Fruit fly (Drosophila melanogaster): Measurements from ENCODE around the gene spg.

DNA sequence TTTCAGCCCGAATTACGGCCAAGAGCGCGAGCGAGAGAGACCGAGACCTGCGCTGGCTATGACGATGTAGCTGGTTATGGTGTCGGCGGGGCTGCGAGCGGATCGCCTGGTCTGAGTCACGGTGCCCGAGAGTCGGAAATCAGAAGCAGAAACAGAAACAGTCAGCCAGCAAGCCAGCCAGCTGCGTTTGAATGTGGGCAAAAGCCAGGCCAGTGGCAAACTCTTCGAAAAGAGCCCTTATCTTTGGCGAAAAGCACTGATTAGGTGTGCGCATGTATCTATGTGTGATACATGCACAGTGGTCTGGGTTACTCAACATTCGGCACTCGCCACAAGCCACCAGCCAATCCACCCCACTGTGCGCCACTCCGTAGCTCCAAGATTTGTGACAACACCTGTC, 13.9 kb upstream of the spg start:
- TF ChIP-seq EcR (GFP tag; optimal IDR thresholded peaks at IDR 0.05) (no peak), psq (optimal IDR thresholded peaks at IDR 0.05) (no peak), Dll (optimal IDR thresholded peaks at IDR 0.05) (no peak)
